Worm (Caenorhabditis elegans): ENCODE data around the gene F36H5.9.

The F36H5.9 gene

ce11 chrII:1738844-1739243 lies 14.0 kb downstream of the F36H5.9 start, which contains the start of the genes irld-9 and irld-33:
Gene irld-9 (minus strand): TSS chrII:1738944.
Gene irld-33 (plus strand): TSS chrII:1739052.
- TF ChIP-seq cog-1 (tag; optimal IDR thresholded peaks at IDR 0.05) (no peak), med-1 (GFP tag; optimal IDR thresholded peaks at IDR 0.05; ENCODE audit: insufficient read depth) (no peak), ref-1 (GFP tag; conservative IDR thresholded peaks at IDR 0.05) (no peak), tab-1 (GFP tag; IDR thresholded peaks at IDR 0.05) (no peak), T22C8.4 (GFP tag; IDR thresholded peaks at IDR 0.05) (no peak), ztf-29 (GFP tag; IDR thresholded peaks at IDR 0.05) (no peak), ztf-23 (GFP tag; IDR thresholded peaks at IDR 0.05) (no peak), flt-1 (GFP tag; IDR thresholded peaks at IDR 0.05) (no peak)

ce11 chrII:1736353-1736752 lies 16.5 kb downstream of the F36H5.9 start, which contains the start of gene ceh-83:
Gene ceh-83 (minus strand): TSS chrII:1736533.
- TF ChIP-seq ztf-23 (GFP tag; IDR thresholded peaks at IDR 0.05) (no peak), flt-1 (GFP tag; IDR thresholded peaks at IDR 0.05) (no peak), T22C8.4 (GFP tag; IDR thresholded peaks at IDR 0.05) (no peak), cog-1 (tag; optimal IDR thresholded peaks at IDR 0.05) (no peak), tab-1 (GFP tag; IDR thresholded peaks at IDR 0.05) (no peak), klf-2 (GFP tag; conservative IDR thresholded peaks at IDR 0.05) (no peak), ztf-29 (GFP tag; IDR thresholded peaks at IDR 0.05) (no peak), med-1 (GFP tag; optimal IDR thresholded peaks at IDR 0.05; ENCODE audit: insufficient read depth) (no peak), ref-1 (GFP tag; conservative IDR thresholded peaks at IDR 0.05) (no peak)

- TF ChIP-seq med-1 (GFP tag; optimal IDR thresholded peaks at IDR 0.05; ENCODE audit: insufficient read depth) (no peak), tab-1 (GFP tag; IDR thresholded peaks at IDR 0.05) (no peak), T22C8.4 (GFP tag; IDR thresholded peaks at IDR 0.05) (no peak), ztf-23 (GFP tag; IDR thresholded peaks at IDR 0.05) (no peak), ref-1 (GFP tag; conservative IDR thresholded peaks at IDR 0.05) (no peak), ztf-29 (GFP tag; IDR thresholded peaks at IDR 0.05) (no peak), klf-2 (GFP tag; conservative IDR thresholded peaks at IDR 0.05) (no peak), flt-1 (GFP tag; IDR thresholded peaks at IDR 0.05) (no peak), cog-1 (tag; optimal IDR thresholded peaks at IDR 0.05) (no peak)
Measured at ce11 chrII:1735145-1735544, 17.7 kb downstream of the F36H5.9 start.

ce11 chrII:1731932-1732331 lies 21.0 kb downstream of the F36H5.9 start, which contains the start of gene ceh-82:
Gene ceh-82 (plus strand): TSS chrII:1732232.
- no peak for TF ChIP-seq klf-2 (GFP tag; conservative IDR thresholded peaks at IDR 0.05)
- TF ChIP-seq cog-1 (tag; optimal IDR thresholded peaks at IDR 0.05): no peak
- TF ChIP-seq flt-1 (GFP tag; IDR thresholded peaks at IDR 0.05): no peak
- TF ChIP-seq med-1 (GFP tag; optimal IDR thresholded peaks at IDR 0.05; ENCODE audit: insufficient read depth): no peak
- TF ChIP-seq ztf-29 (GFP tag; IDR thresholded peaks at IDR 0.05): no peak
- TF ChIP-seq ref-1 (GFP tag; conservative IDR thresholded peaks at IDR 0.05): no peak
- no peak for TF ChIP-seq T22C8.4 (GFP tag; IDR thresholded peaks at IDR 0.05)
- no peak for TF ChIP-seq tab-1 (GFP tag; IDR thresholded peaks at IDR 0.05)
- TF ChIP-seq ztf-23 (GFP tag; IDR thresholded peaks at IDR 0.05): no peak

- TF ChIP-seq klf-2 (GFP tag; conservative IDR thresholded peaks at IDR 0.05): no peak
- no peak for TF ChIP-seq ztf-29 (GFP tag; IDR thresholded peaks at IDR 0.05)
- no peak for TF ChIP-seq T22C8.4 (GFP tag; IDR thresholded peaks at IDR 0.05)
- TF ChIP-seq med-1 (GFP tag; optimal IDR thresholded peaks at IDR 0.05; ENCODE audit: insufficient read depth): no peak
- no peak for TF ChIP-seq tab-1 (GFP tag; IDR thresholded peaks at IDR 0.05)
- TF ChIP-seq ztf-23 (GFP tag; IDR thresholded peaks at IDR 0.05): no peak
- TF ChIP-seq flt-1 (GFP tag; IDR thresholded peaks at IDR 0.05): no peak
- no peak for TF ChIP-seq ref-1 (GFP tag; conservative IDR thresholded peaks at IDR 0.05)
- TF ChIP-seq cog-1 (tag; optimal IDR thresholded peaks at IDR 0.05): no peak
Measured at ce11 chrII:1730103-1730502, 22.8 kb downstream of the F36H5.9 start, which contains the start of gene ceh-81. Gene ceh-81 (plus strand): TSS chrII:1730403.

- TF ChIP-seq T22C8.4 (GFP tag; IDR thresholded peaks at IDR 0.05): no peak
- TF ChIP-seq flt-1 (GFP tag; IDR thresholded peaks at IDR 0.05): no peak
- no peak for TF ChIP-seq ref-1 (GFP tag; conservative IDR thresholded peaks at IDR 0.05)
- no peak for TF ChIP-seq med-1 (GFP tag; optimal IDR thresholded peaks at IDR 0.05; ENCODE audit: insufficient read depth)
- no peak for TF ChIP-seq klf-2 (GFP tag; conservative IDR thresholded peaks at IDR 0.05)
- no peak for TF ChIP-seq tab-1 (GFP tag; IDR thresholded peaks at IDR 0.05)
- no peak for TF ChIP-seq ztf-23 (GFP tag; IDR thresholded peaks at IDR 0.05)
- no peak for TF ChIP-seq ztf-29 (GFP tag; IDR thresholded peaks at IDR 0.05)
- TF ChIP-seq cog-1 (tag; optimal IDR thresholded peaks at IDR 0.05): no peak
Measured at ce11 chrII:1728253-1728652, 24.6 kb downstream of the F36H5.9 start, which contains the start of gene btb-9. Gene btb-9 (plus strand): TSS chrII:1728506.

- TF ChIP-seq klf-2 (GFP tag; conservative IDR thresholded peaks at IDR 0.05): no peak
- 0 out of 2 replicates have a peak, but pooled peaks have one; percentile 21 for TF ChIP-seq flt-1 (GFP tag; IDR thresholded peaks at IDR 0.05)
Measured at ce11 chrII:1725735-1726134, 27.2 kb downstream of the F36H5.9 start, which contains the start of gene F45C12.17. Gene F45C12.17 (plus strand): TSS chrII:1726111.

ce11 chrII:1724314-1724713 lies 28.6 kb downstream of the F36H5.9 start, which contains the start of gene fbxb-11:
Gene fbxb-11 (plus strand): TSS chrII:1724614.
- TF ChIP-seq cog-1 (tag; optimal IDR thresholded peaks at IDR 0.05) (no peak), ztf-23 (GFP tag; IDR thresholded peaks at IDR 0.05) (no peak), ref-1 (GFP tag; conservative IDR thresholded peaks at IDR 0.05) (no peak), med-1 (GFP tag; optimal IDR thresholded peaks at IDR 0.05; ENCODE audit: insufficient read depth) (no peak), klf-2 (GFP tag; conservative IDR thresholded peaks at IDR 0.05) (no peak), tab-1 (GFP tag; IDR thresholded peaks at IDR 0.05) (no peak), ztf-29 (GFP tag; IDR thresholded peaks at IDR 0.05) (no peak), T22C8.4 (GFP tag; IDR thresholded peaks at IDR 0.05) (no peak), flt-1 (GFP tag; IDR thresholded peaks at IDR 0.05) (no peak)

- TF ChIP-seq tab-1 (GFP tag; IDR thresholded peaks at IDR 0.05) (no peak), ztf-29 (GFP tag; IDR thresholded peaks at IDR 0.05) (no peak), klf-2 (GFP tag; conservative IDR thresholded peaks at IDR 0.05) (no peak), med-1 (GFP tag; optimal IDR thresholded peaks at IDR 0.05; ENCODE audit: insufficient read depth) (no peak), ref-1 (GFP tag; conservative IDR thresholded peaks at IDR 0.05) (no peak), T22C8.4 (GFP tag; IDR thresholded peaks at IDR 0.05) (no peak), flt-1 (GFP tag; IDR thresholded peaks at IDR 0.05) (no peak), cog-1 (tag; optimal IDR thresholded peaks at IDR 0.05) (no peak), ztf-23 (GFP tag; IDR thresholded peaks at IDR 0.05) (no peak)
Measured at ce11 chrII:1722394-1722793, 30.5 kb downstream of the F36H5.9 start, which contains the start of the genes fbxb-5 and btb-8. Gene fbxb-5 (minus strand): TSS chrII:1722494. Gene btb-8 (plus strand): TSS chrII:1722770.

All from whole organism, midembryonic.